Worm (Caenorhabditis elegans) whole organism, L4 larva: ENCODE data around the gene str-1.

Experiments used
- F10B5.3 ChIP-seq: sonication (generic microtip); optimal IDR thresholded peaks from 2 replicates; lab custom pipeline; 2016; ENCODE audit warnings: mild to moderate bottlenecking, missing genetic modification characterization, missing compliant biosample characterization
- F49E8.2 ChIP-seq: sonication (generic microtip); optimal IDR thresholded peaks from 2 replicates; lab custom pipeline; 2016; ENCODE audit warnings: missing compliant biosample characterization, mild to moderate bottlenecking, missing genetic modification characterization, borderline replicate concordance
- Y75B8A.6 ChIP-seq: fragments of 200-800 bp; sonication (Bioruptor generic); IDR thresholded peaks from 2 replicates; pipeline ENCODE4 v1.3.6; 2022; ENCODE audit warnings: missing genetic modification reagents, missing genetic modification characterization, missing compliant biosample characterization
- ceh-28 ChIP-seq: fragments of 150-350 bp; optimal IDR thresholded peaks from 2 replicates; lab custom pipeline; 2014; ENCODE audit warnings: missing biosample characterization, missing genetic modification reagents, missing genetic modification characterization
- daf-16 ChIP-seq, 3 experiments: sonication (generic microtip); optimal IDR thresholded peaks; 2 replicates each; lab custom pipeline; 2016 to 2017; ENCODE audit warnings: missing genetic modification characterization in 3 of 3, missing genetic modification reagents in 3 of 3, mild to moderate bottlenecking in 2 of 3, missing compliant biosample characterization in 2 of 3, missing biosample characterization in 1 of 3, moderate library complexity in 1 of 3
- dve-1 ChIP-seq: sonication (generic microtip); optimal IDR thresholded peaks from 2 replicates; lab custom pipeline; 2017; ENCODE audit warnings: antibody characterized with exemption, mild to moderate bottlenecking, missing genetic modification characterization, missing compliant biosample characterization; ENCODE audit not compliant: insufficient read depth
- fkh-10 ChIP-seq: fragments of 150-350 bp; optimal IDR thresholded peaks from 2 replicates; lab custom pipeline; 2014; ENCODE audit warnings: missing biosample characterization, missing genetic modification reagents, missing genetic modification characterization
- mdl-1 ChIP-seq, 2 experiments: fragments of 150-350 bp in 1 of 2; sonication (generic microtip) in 1 of 2; optimal IDR thresholded peaks; 2 replicates each; lab custom pipeline; 2014 to 2017; ENCODE audit warnings: missing biosample characterization in 2 of 2, missing genetic modification characterization in 2 of 2
- mep-1 ChIP-seq: fragments of 150-350 bp; sonication (generic microtip); optimal IDR thresholded peaks from 3 replicates; lab custom pipeline; 2014; ENCODE audit warnings: missing biosample characterization, missing genetic modification characterization
- nhr-77 ChIP-seq: fragments of 150-350 bp; optimal IDR thresholded peaks from 2 replicates; lab custom pipeline; 2014; ENCODE audit warnings: missing biosample characterization, missing genetic modification characterization

- TF ChIP-seq ceh-28 (tag; lab: Kevin White, UChicago) = no peak
- no peak for TF ChIP-seq mep-1 (tag; lab: Kevin White, UChicago)
- TF ChIP-seq dve-1 (tag; lab: Kevin White, UChicago) = no peak
- TF ChIP-seq Y75B8A.6 (GFP tag; lab: Robert Waterston, UW) = no peak
- no peak for TF ChIP-seq nhr-77 (tag; lab: Kevin White, UChicago)
- TF ChIP-seq mdl-1 (tag; optimal IDR thresholded peaks at IDR 0.05; lab: Kevin White, UChicago) = no peak
- TF ChIP-seq F49E8.2 = no peak
- TF ChIP-seq F10B5.3 = no peak
- no peak for TF ChIP-seq fkh-10 (GFP tag; lab: Kevin White, UChicago)
- no peak for TF ChIP-seq daf-16 (GFP tag; optimal IDR thresholded peaks at IDR 0.05; lab: Kevin White, UChicago)
- no peak for TF ChIP-seq daf-16 (tag; optimal IDR thresholded peaks at IDR 0.05; lab: Kevin White, UChicago)
Measured at ce11 chrIV:7175346-7175745, 1.8 kb downstream of the str-1 start, which contains the start of gene C42D4.19.
